Worm (Caenorhabditis elegans): ENCODE measurements around the gene Y43F4B.10.

DNA sequence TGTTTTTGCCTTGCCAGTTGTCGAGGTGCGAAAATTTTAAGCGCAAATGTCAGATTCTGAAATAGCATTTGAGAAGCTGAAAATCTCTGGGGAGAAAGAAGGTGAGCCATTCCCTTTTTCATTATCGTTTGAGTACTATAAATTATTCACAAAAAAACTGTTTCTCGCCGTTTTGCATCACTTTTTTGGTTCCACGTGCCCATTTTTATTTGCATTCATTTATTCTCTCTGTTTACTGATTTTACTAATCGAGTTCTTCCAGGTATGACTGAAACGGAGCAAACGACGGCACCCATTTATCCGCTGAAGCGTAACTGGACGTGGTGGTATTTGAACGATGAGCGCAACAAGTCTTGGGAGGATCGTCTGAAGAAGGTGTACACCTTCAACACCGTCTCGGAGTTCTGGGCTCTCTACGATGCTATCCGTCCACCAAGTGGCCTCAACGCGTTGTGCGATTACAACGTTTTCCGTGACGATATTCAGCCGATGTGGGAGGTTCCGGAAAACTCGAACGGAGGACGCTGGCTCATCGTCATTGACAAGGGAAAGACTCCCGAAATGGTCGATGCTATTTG lies 29.8 kb downstream of the Y43F4B.10 start:
- TF ChIP-seq unc-62 (GFP tag; optimal IDR thresholded peaks at IDR 0.05), result no peak
- no peak for TF ChIP-seq mel-28 (tag; optimal IDR thresholded peaks at IDR 0.05; ENCODE audit: borderline replicate concordance)
- no peak for TF ChIP-seq ztf-26 (tag; optimal IDR thresholded peaks at IDR 0.05)
- no peak for TF ChIP-seq egrh-3 (GFP tag; IDR thresholded peaks at IDR 0.05)
- TF ChIP-seq nfya-1 (tag; optimal IDR thresholded peaks at IDR 0.05; ENCODE audit: borderline replicate concordance, insufficient read depth), result no peak
- TF ChIP-seq hlh-26 (GFP tag; conservative IDR thresholded peaks at IDR 0.05), result no peak
- no peak for TF ChIP-seq B0261.1 (tag; optimal IDR thresholded peaks at IDR 0.05)
- TF ChIP-seq xnd-1 (tag; optimal IDR thresholded peaks at IDR 0.05), result no peak
- no peak for TF ChIP-seq ccch-3 (GFP tag; optimal IDR thresholded peaks at IDR 0.05)
